Worm (Caenorhabditis elegans) whole organism, L3 larva: ENCODE results near the gene F57C12.2.

Experiments used
- R02D3.7 ChIP-seq: fragments of 150-350 bp; optimal IDR thresholded peaks from 2 replicates; lab custom pipeline; 2014; ENCODE audit warnings: missing biosample characterization, missing genetic modification characterization
- ZK546.5 ChIP-seq: sonication (generic microtip); optimal IDR thresholded peaks from 2 replicates; lab custom pipeline; 2017; ENCODE audit warnings: missing biosample characterization, missing genetic modification characterization
- ama-1 ChIP-seq: fragments of 150-350 bp; optimal IDR thresholded peaks from 2 replicates; lab custom pipeline; 2018
- ceh-16 ChIP-seq: sonication (generic microtip); optimal IDR thresholded peaks from 2 replicates; lab custom pipeline; 2017; ENCODE audit warnings: missing biosample characterization, missing genetic modification characterization
- ceh-28 ChIP-seq: fragments of 150-350 bp; optimal IDR thresholded peaks from 2 replicates; lab custom pipeline; 2014; ENCODE audit warnings: missing biosample characterization, missing genetic modification reagents, missing genetic modification characterization
- ceh-9 ChIP-seq: sonication (generic microtip); optimal IDR thresholded peaks from 2 replicates; lab custom pipeline; 2018; ENCODE audit warnings: missing biosample characterization, missing genetic modification characterization
- daf-12 ChIP-seq: fragments of 150-350 bp; optimal IDR thresholded peaks from 2 replicates; lab custom pipeline; 2014; ENCODE audit warnings: missing biosample characterization, missing genetic modification reagents, missing genetic modification characterization
- egl-27 ChIP-seq: sonication (generic microtip); optimal IDR thresholded peaks from 4 replicates; lab custom pipeline; 2017; ENCODE audit warnings: missing biosample characterization, missing genetic modification reagents, missing genetic modification characterization
- elt-1 ChIP-seq: fragments of 150-350 bp; optimal IDR thresholded peaks from 2 replicates; lab custom pipeline; 2014; ENCODE audit warnings: missing biosample characterization, missing genetic modification characterization
- elt-2 ChIP-seq: sonication (generic microtip); optimal IDR thresholded peaks from 2 replicates; lab custom pipeline; 2016; ENCODE audit warnings: missing genetic modification reagents, mild to moderate bottlenecking, missing genetic modification characterization, missing compliant biosample characterization
- eor-1 ChIP-seq, 2 experiments: fragments of 150-350 bp; optimal IDR thresholded peaks; 2 replicates each; lab custom pipeline; 2014 to 2018; ENCODE audit warnings: missing biosample characterization in 2 of 2, missing genetic modification characterization in 2 of 2
- fkh-10 ChIP-seq: sonication (generic microtip); optimal IDR thresholded peaks from 2 replicates; lab custom pipeline; 2017; ENCODE audit warnings: missing biosample characterization, missing genetic modification reagents, missing genetic modification characterization
- fkh-2 ChIP-seq: fragments of 150-350 bp; optimal IDR thresholded peaks from 2 replicates; lab custom pipeline; 2014; ENCODE audit warnings: missing biosample characterization, missing genetic modification reagents, missing genetic modification characterization
- fos-1 ChIP-seq: fragments of 150-350 bp; optimal IDR thresholded peaks from 2 replicates; lab custom pipeline; 2014; ENCODE audit warnings: missing biosample characterization, missing genetic modification characterization
- lin-39 ChIP-seq: fragments of 150-350 bp; optimal IDR thresholded peaks from 2 replicates; lab custom pipeline; 2018; ENCODE audit warnings: missing biosample characterization, missing genetic modification reagents, missing genetic modification characterization
- lsy-12 ChIP-seq: sonication (generic microtip); optimal IDR thresholded peaks from 2 replicates; lab custom pipeline; 2016; ENCODE audit warnings: mild to moderate bottlenecking, missing genetic modification characterization, missing compliant biosample characterization
- mdl-1 ChIP-seq: fragments of 150-350 bp; optimal IDR thresholded peaks from 2 replicates; lab custom pipeline; 2014; ENCODE audit warnings: missing biosample characterization, missing genetic modification characterization
- mml-1 ChIP-seq: fragments of 150-350 bp; sonication (generic microtip); optimal IDR thresholded peaks from 3 replicates; lab custom pipeline; 2014; ENCODE audit warnings: missing biosample characterization, missing genetic modification characterization
- nfya-1 ChIP-seq: sonication (generic microtip); optimal IDR thresholded peaks from 2 replicates; lab custom pipeline; 2017; ENCODE audit warnings: missing genetic modification characterization, mild to moderate bottlenecking, missing compliant biosample characterization, antibody characterized with exemption, moderate library complexity; ENCODE audit not compliant: insufficient read depth
- nhr-11 ChIP-seq: fragments of 150-350 bp; optimal IDR thresholded peaks from 2 replicates; lab custom pipeline; 2014; ENCODE audit warnings: missing biosample characterization, missing genetic modification characterization
- nhr-12 ChIP-seq: fragments of 150-350 bp; optimal IDR thresholded peaks from 2 replicates; lab custom pipeline; 2014; ENCODE audit warnings: missing biosample characterization, missing genetic modification characterization
- nhr-23 ChIP-seq: fragments of 150-350 bp; optimal IDR thresholded peaks from 2 replicates; lab custom pipeline; 2014; ENCODE audit warnings: missing biosample characterization, missing genetic modification reagents, missing genetic modification characterization
- nhr-237 ChIP-seq: fragments of 150-350 bp; optimal IDR thresholded peaks from 2 replicates; lab custom pipeline; 2014; ENCODE audit warnings: missing biosample characterization, missing genetic modification characterization
- nhr-25 ChIP-seq: sonication (generic microtip); optimal IDR thresholded peaks from 2 replicates; lab custom pipeline; 2017; ENCODE audit warnings: missing biosample characterization, missing genetic modification characterization
- nhr-28 ChIP-seq: fragments of 150-350 bp; optimal IDR thresholded peaks from 2 replicates; lab custom pipeline; 2014; ENCODE audit warnings: missing biosample characterization, missing genetic modification characterization
- nhr-43 ChIP-seq: sonication (generic microtip); optimal IDR thresholded peaks from 2 replicates; lab custom pipeline; 2016; ENCODE audit warnings: mild to moderate bottlenecking, missing genetic modification characterization, missing compliant biosample characterization; ENCODE audit not compliant: poor library complexity, severe bottlenecking
- nhr-67 ChIP-seq: fragments of 150-350 bp; optimal IDR thresholded peaks from 2 replicates; lab custom pipeline; 2014; ENCODE audit warnings: missing biosample characterization, missing genetic modification characterization
- nhr-76 ChIP-seq: fragments of 150-350 bp; sonication (generic microtip); optimal IDR thresholded peaks from 5 replicates; lab custom pipeline; 2014; ENCODE audit warnings: missing biosample characterization, missing genetic modification characterization
- nhr-77 ChIP-seq: fragments of 150-350 bp; optimal IDR thresholded peaks from 2 replicates; lab custom pipeline; 2014; ENCODE audit warnings: missing biosample characterization, missing genetic modification characterization
- pqm-1 ChIP-seq: fragments of 150-350 bp; optimal IDR thresholded peaks from 2 replicates; lab custom pipeline; 2017; ENCODE audit warnings: missing biosample characterization, missing genetic modification characterization, inconsistent platforms
- sea-2 ChIP-seq: fragments of 150-350 bp; sonication (generic microtip); optimal IDR thresholded peaks from 4 replicates; lab custom pipeline; 2014; ENCODE audit warnings: missing biosample characterization, missing genetic modification reagents, missing genetic modification characterization
- snpc-4 ChIP-seq: fragments of 150-350 bp; optimal IDR thresholded peaks from 2 replicates; lab custom pipeline; 2014; ENCODE audit warnings: missing biosample characterization, missing genetic modification characterization
- tbx-2 ChIP-seq: sonication (generic microtip); optimal IDR thresholded peaks from 2 replicates; lab custom pipeline; 2016; ENCODE audit warnings: mild to moderate bottlenecking, missing genetic modification characterization, missing compliant biosample characterization
- unc-62 ChIP-seq: fragments of 150-350 bp; sonication (generic microtip); optimal IDR thresholded peaks from 4 replicates; lab custom pipeline; 2014; ENCODE audit warnings: missing biosample characterization, missing genetic modification reagents, missing genetic modification characterization
- zag-1 ChIP-seq: fragments of 150-350 bp; optimal IDR thresholded peaks from 2 replicates; lab custom pipeline; 2014; ENCODE audit warnings: missing biosample characterization, missing genetic modification characterization
- ztf-4 ChIP-seq: fragments of 150-350 bp; optimal IDR thresholded peaks from 2 replicates; lab custom pipeline; 2014; ENCODE audit warnings: missing biosample characterization, missing genetic modification characterization

The F57C12.2 gene

ce11 chrX:553875-554274 lies 2.7 kb upstream of the F57C12.2 start, which contains the start of gene F57C12.6:
TSS of gene F57C12.6 (minus strand) at chrX:553975.
- TF ChIP-seq ceh-16 (no peak), nhr-77 (tag; lab: Kevin White, UChicago) (no peak), ZK546.5 (tag; lab: Kevin White, UChicago) (no peak), pqm-1 (tag; lab: Kevin White, UChicago) (no peak), nhr-11 (tag; lab: Kevin White, UChicago) (no peak), fos-1 (tag; lab: Kevin White, UChicago) (no peak), snpc-4 (tag; lab: Kevin White, UChicago) (no peak), ama-1 (no peak), unc-62 (GFP tag; lab: Kevin White, UChicago) (no peak), elt-1 (tag; lab: Kevin White, UChicago) (no peak), ceh-28 (tag; lab: Kevin White, UChicago) (no peak), nhr-23 (tag; lab: Kevin White, UChicago) (no peak), lin-39 (tag; lab: Kevin White, UChicago) (no peak), egl-27 (tag; lab: Kevin White, UChicago) (no peak), ztf-4 (tag; lab: Kevin White, UChicago) (no peak)

- no peak for TF ChIP-seq ceh-28 (tag; lab: Kevin White, UChicago)
- TF ChIP-seq pqm-1 (tag; lab: Kevin White, UChicago), result peak; percentile 80
- TF ChIP-seq fkh-2, result no peak
- peak; percentile 59 for TF ChIP-seq elt-2 (tag; lab: Kevin White, UChicago)
Observed at ce11 chrX:553420-553819, 2.2 kb upstream of the F57C12.2 start.

- TF ChIP-seq egl-27 (tag; lab: Kevin White, UChicago), result no peak
- TF ChIP-seq daf-12, result no peak
- no peak for TF ChIP-seq nhr-237 (tag; lab: Kevin White, UChicago)
- no peak for TF ChIP-seq fkh-2
- TF ChIP-seq snpc-4 (tag; lab: Kevin White, UChicago), result no peak
- TF ChIP-seq sea-2 (GFP tag; lab: Kevin White, UChicago), result no peak
- no peak for TF ChIP-seq fkh-10 (GFP tag; lab: Kevin White, UChicago)
- no peak for TF ChIP-seq nhr-76 (tag; lab: Kevin White, UChicago)
- TF ChIP-seq nhr-25, result no peak
- no peak for TF ChIP-seq mml-1 (tag; lab: Kevin White, UChicago)
- no peak for TF ChIP-seq nhr-28 (tag; lab: Kevin White, UChicago)
- TF ChIP-seq nfya-1 (tag; lab: Kevin White, UChicago), result no peak
- no peak for TF ChIP-seq elt-2 (tag; lab: Kevin White, UChicago)
- no peak for TF ChIP-seq tbx-2 (tag; lab: Kevin White, UChicago)
Observed at ce11 chrX:542807-543206, 8.4 kb downstream of the F57C12.2 start, which contains the start of gene F28C10.1. TSS of gene F28C10.1 (plus strand) at chrX:543107.

- TF ChIP-seq nhr-43 (tag; lab: Kevin White, UChicago) (no peak), sea-2 (GFP tag; lab: Kevin White, UChicago) (no peak)
Observed at ce11 chrX:538083-538482, 13.1 kb downstream of the F57C12.2 start.

ce11 chrX:536365-536764 lies 14.8 kb downstream of the F57C12.2 start:
- no peak for TF ChIP-seq nhr-23 (tag; lab: Kevin White, UChicago)
- TF ChIP-seq zag-1, result no peak
- no peak for TF ChIP-seq lsy-12 (tag; lab: Kevin White, UChicago)
- TF ChIP-seq ZK546.5 (tag; lab: Kevin White, UChicago), result no peak
- no peak for TF ChIP-seq eor-1 (tag; optimal IDR thresholded peaks at IDR 0.05; lab: Kevin White, UChicago)
- TF ChIP-seq mdl-1 (tag; lab: Kevin White, UChicago), result no peak
- TF ChIP-seq ceh-9 (tag; lab: Kevin White, UChicago), result no peak
- no peak for TF ChIP-seq nhr-237 (tag; lab: Kevin White, UChicago)
- TF ChIP-seq nhr-67 (tag; lab: Kevin White, UChicago), result no peak
- TF ChIP-seq nhr-12, result no peak
- TF ChIP-seq ztf-4 (tag; lab: Kevin White, UChicago), result no peak
- no peak for TF ChIP-seq ceh-28 (tag; lab: Kevin White, UChicago)
- no peak for TF ChIP-seq fkh-2
- no peak for TF ChIP-seq fos-1 (tag; lab: Kevin White, UChicago)
- TF ChIP-seq elt-1 (tag; lab: Kevin White, UChicago), result no peak
- TF ChIP-seq nhr-28 (tag; lab: Kevin White, UChicago), result no peak
- TF ChIP-seq R02D3.7 (tag; lab: Kevin White, UChicago), result no peak
- no peak for TF ChIP-seq daf-12
